Fruit fly (Drosophila melanogaster): ENCODE data around the gene CG17726.
A peak's percentile ranks its signal among the peaks of the same experiment; 100 is the strongest.

The CG17726 gene

dm6 chr3R:11216156-11216630 lies 10.4 kb upstream of the CG17726 start, which contains the start of the genes RpS25 and CG4820 (continued):
- peak; percentile 69; the same call in 1 of the 2 replicates for TF ChIP-seq gt (GFP tag; IDR thresholded peaks at IDR 0.05)
- peak; percentile 76 for TF ChIP-seq CG18476 (GFP tag; optimal IDR thresholded peaks at IDR 0.05)
- peak; percentile 84 for TF ChIP-seq CG11504 (tag; optimal IDR thresholded peaks at IDR 0.05)
- peak; percentile 85 for TF ChIP-seq so (GFP tag; IDR thresholded peaks at IDR 0.05)
- peak; percentile 90 for TF ChIP-seq nom (GFP tag; optimal IDR thresholded peaks at IDR 0.05)
- peak; percentile 78 for TF ChIP-seq Awh (GFP tag; IDR thresholded peaks at IDR 0.05)
- peak; percentile 81 for TF ChIP-seq Dip3 (GFP tag; optimal IDR thresholded peaks at IDR 0.05)
- TF ChIP-seq CG10209 (GFP tag; optimal IDR thresholded peaks at IDR 0.05), result peak; percentile 93
- peak; percentile 72 for TF ChIP-seq nerfin-2 (GFP tag; IDR thresholded peaks at IDR 0.05; ENCODE audit: partially characterized antibody)
- TF ChIP-seq CG7928 (GFP tag; optimal IDR thresholded peaks at IDR 0.05), result peak; percentile 78
- peak; percentile 73 for TF ChIP-seq TFAM (GFP tag; optimal IDR thresholded peaks at IDR 0.05)
- peak; percentile 71 for TF ChIP-seq sim (GFP tag; IDR thresholded peaks at IDR 0.05)
- TF ChIP-seq CG3995 (GFP tag; optimal IDR thresholded peaks at IDR 0.05), result peak; percentile 79
- TF ChIP-seq prd (optimal IDR thresholded peaks at IDR 0.05), result no peak
- peak; percentile 70 for TF ChIP-seq prd (GFP tag; IDR thresholded peaks at IDR 0.05)
- TF ChIP-seq trem (tag; optimal IDR thresholded peaks at IDR 0.05), result peak; percentile 95
- TF ChIP-seq ato (GFP tag; IDR thresholded peaks at IDR 0.05; ENCODE audit: partially characterized antibody), result peak; percentile 64
- peak; percentile 93 for TF ChIP-seq CG17568 (GFP tag; optimal IDR thresholded peaks at IDR 0.05)
- peak; percentile 97 for TF ChIP-seq caup (GFP tag; optimal IDR thresholded peaks at IDR 0.05; ENCODE audit: severe bottlenecking)
- TF ChIP-seq ftz-f1 (GFP tag; optimal IDR thresholded peaks at IDR 0.05), result peak; percentile 76
- no peak for TF ChIP-seq tio (GFP tag; optimal IDR thresholded peaks at IDR 0.05)
- peak; percentile 84 for TF ChIP-seq tin (GFP tag; optimal IDR thresholded peaks at IDR 0.05)
- TF ChIP-seq CG10274 (GFP tag; optimal IDR thresholded peaks at IDR 0.05), result peak; percentile 88
- TF ChIP-seq CG8388 (GFP tag; optimal IDR thresholded peaks at IDR 0.05), result peak; percentile 82
- TF ChIP-seq scrt (GFP tag; optimal IDR thresholded peaks at IDR 0.05), result peak; percentile 87
- peak; percentile 88 for TF ChIP-seq NK7.1 (GFP tag; optimal IDR thresholded peaks at IDR 0.05)
- TF ChIP-seq org-1 (GFP tag; optimal IDR thresholded peaks at IDR 0.05), result peak; percentile 93
- peak; percentile 82 for TF ChIP-seq CG9437 (GFP tag; optimal IDR thresholded peaks at IDR 0.05)
- peak; percentile 90 for TF ChIP-seq CG2712 (tag; optimal IDR thresholded peaks at IDR 0.05)
- no peak for TF ChIP-seq Dip2 (GFP tag; IDR thresholded peaks at IDR 0.05)
- peak; percentile 74 for TF ChIP-seq CG3065 (GFP tag; optimal IDR thresholded peaks at IDR 0.05)
- TF ChIP-seq Hmr (GFP tag; optimal IDR thresholded peaks at IDR 0.05), result peak; percentile 97
- TF ChIP-seq CG43689 (GFP tag; IDR thresholded peaks at IDR 0.05), result peak; percentile 79
- TF ChIP-seq chm (GFP tag; IDR thresholded peaks at IDR 0.05), result peak; percentile 90
- TF ChIP-seq MESR4 (GFP tag; optimal IDR thresholded peaks at IDR 0.05), result peak; percentile 100
- peak; percentile 95 for TF ChIP-seq CG9727 (GFP tag; optimal IDR thresholded peaks at IDR 0.05)
- TF ChIP-seq repo (GFP tag; optimal IDR thresholded peaks at IDR 0.05), result peak; percentile 92
- TF ChIP-seq NC2α (GFP tag; optimal IDR thresholded peaks at IDR 0.05), result peak; percentile 84
- peak; percentile 73 for TF ChIP-seq row (GFP tag; IDR thresholded peaks at IDR 0.05)
- peak; percentile 78 for TF ChIP-seq Dref (GFP tag; IDR thresholded peaks at IDR 0.05)
- 0 out of 3 replicates have a peak, but pooled peaks have one; percentile 10 for TF ChIP-seq CG2199 (GFP tag; IDR thresholded peaks at IDR 0.05)
- peak; percentile 77 for TF ChIP-seq ERR (GFP tag; optimal IDR thresholded peaks at IDR 0.05)
- peak; percentile 64 for TF ChIP-seq Dp (GFP tag; optimal IDR thresholded peaks at IDR 0.05)
- TF ChIP-seq bbx (GFP tag; IDR thresholded peaks at IDR 0.05; ENCODE audit: partially characterized antibody), result peak; percentile 70
- TF ChIP-seq CG10366 (GFP tag; IDR thresholded peaks at IDR 0.05), result peak; percentile 76
- peak; percentile 67 for TF ChIP-seq rib (GFP tag; IDR thresholded peaks at IDR 0.05)
- peak; percentile 87 for TF ChIP-seq Bteb2 (GFP tag; optimal IDR thresholded peaks at IDR 0.05)
- TF ChIP-seq CG18011 (GFP tag; optimal IDR thresholded peaks at IDR 0.05), result peak; percentile 84
- TF ChIP-seq toy (GFP tag; IDR thresholded peaks at IDR 0.05), result peak; percentile 36; the same call in 1 of the 2 replicates
- peak; percentile 94 for TF ChIP-seq CG12071 (GFP tag; optimal IDR thresholded peaks at IDR 0.05)

All from whole organism, embryonic.